Fruit fly (Drosophila melanogaster) whole organism, embryonic: Measurements from ENCODE around the gene CG34041.
A peak's percentile ranks its signal among the peaks of the same experiment; 100 is the strongest.

Experiments
- Abd-B ChIP-seq: fragments of 200-800 bp; sonication (Bioruptor generic); optimal IDR thresholded peaks from 2 replicates; lab custom pipeline; 2018; ENCODE audit warnings: missing biosample characterization, mild to moderate bottlenecking, missing genetic modification characterization, moderate library complexity
- Asciz ChIP-seq: fragments of 200-800 bp; sonication (Bioruptor generic); optimal IDR thresholded peaks from 2 replicates; lab custom pipeline; 2017; ENCODE audit warnings: missing biosample characterization, mild to moderate bottlenecking, missing genetic modification characterization, missing genetic modification reagents
- Atf6 ChIP-seq: fragments of 200-800 bp; sonication (Bioruptor generic); IDR thresholded peaks from 2 replicates; pipeline ENCODE4 v1.3.6; 2022; ENCODE audit warnings: missing biosample characterization, missing genetic modification characterization
- CG10431 ChIP-seq: fragments of 200-800 bp; sonication (Bioruptor generic); optimal IDR thresholded peaks from 3 replicates; lab custom pipeline; 2018; ENCODE audit warnings: missing biosample characterization, mild to moderate bottlenecking, missing genetic modification characterization
- CG10462 ChIP-seq: fragments of 200-800 bp; sonication (Bioruptor generic); optimal IDR thresholded peaks from 2 replicates; lab custom pipeline; 2016; ENCODE audit warnings: missing biosample characterization, missing genetic modification characterization
- CG12659 ChIP-seq: fragments of 200-800 bp; sonication (Bioruptor generic); optimal IDR thresholded peaks from 3 replicates; lab custom pipeline; 2017; ENCODE audit warnings: mild to moderate bottlenecking, missing biosample characterization, missing genetic modification reagents, missing genetic modification characterization
- CG13296 ChIP-seq: fragments of 200-800 bp; sonication (Bioruptor generic); optimal IDR thresholded peaks from 3 replicates; lab custom pipeline; 2018; ENCODE audit warnings: missing biosample characterization, mild to moderate bottlenecking, missing genetic modification characterization
- CG17912 ChIP-seq: fragments of 200-800 bp; sonication (Bioruptor generic); optimal IDR thresholded peaks from 2 replicates; lab custom pipeline; 2018; ENCODE audit warnings: missing biosample characterization, mild to moderate bottlenecking, missing genetic modification characterization
- CG1792 ChIP-seq: fragments of 200-800 bp; sonication (Bioruptor generic); optimal IDR thresholded peaks from 2 replicates; lab custom pipeline; 2016; ENCODE audit warnings: missing biosample characterization, missing genetic modification characterization
- CG18011 ChIP-seq: fragments of 200-800 bp; sonication (Bioruptor generic); optimal IDR thresholded peaks from 2 replicates; lab custom pipeline; 2017; ENCODE audit warnings: missing biosample characterization, missing genetic modification characterization, mild to moderate bottlenecking, moderate library complexity, missing genotype
- CG2712 ChIP-seq: fragments of 200-800 bp; optimal IDR thresholded peaks from 3 replicates; lab custom pipeline; 2019; ENCODE audit warnings: missing biosample characterization, mild to moderate bottlenecking, missing genetic modification characterization, moderate library complexity
- CG2875 ChIP-seq: fragments of 200-800 bp; sonication (Bioruptor generic); optimal IDR thresholded peaks from 2 replicates; lab custom pipeline; 2017; ENCODE audit warnings: missing biosample characterization, mild to moderate bottlenecking, missing genetic modification characterization, missing genetic modification reagents
- CG30403 ChIP-seq: fragments of 200-800 bp; sonication (Bioruptor generic); optimal IDR thresholded peaks from 3 replicates; lab custom pipeline; 2016; ENCODE audit warnings: missing biosample characterization, missing genetic modification characterization
- CG3281 ChIP-seq: fragments of 200-800 bp; sonication (Bioruptor generic); optimal IDR thresholded peaks from 3 replicates; lab custom pipeline; 2017; ENCODE audit warnings: missing biosample characterization, mild to moderate bottlenecking, missing genetic modification characterization
- CG3838 ChIP-seq: fragments of 200-800 bp; sonication (Bioruptor generic); optimal IDR thresholded peaks from 3 replicates; lab custom pipeline; 2016; ENCODE audit warnings: missing biosample characterization, missing genetic modification characterization
- CG6175 ChIP-seq: fragments of 200-800 bp; sonication (Bioruptor generic); IDR thresholded peaks from 3 replicates; pipeline ENCODE4 v1.3.6; 2022; ENCODE audit warnings: missing biosample characterization, missing genetic modification characterization
- CG6689 ChIP-seq: fragments of 200-800 bp; sonication (Bioruptor generic); IDR thresholded peaks from 2 replicates; pipeline ENCODE4 v1.3.6; 2022; ENCODE audit warnings: missing biosample characterization, missing genetic modification characterization
- CG7839 ChIP-seq: fragments of 200-800 bp; sonication (Bioruptor generic); optimal IDR thresholded peaks from 3 replicates; lab custom pipeline; 2018; ENCODE audit warnings: missing biosample characterization, mild to moderate bottlenecking, missing genetic modification characterization, moderate library complexity
- CG8388 ChIP-seq: fragments of 200-800 bp; sonication (Bioruptor generic); optimal IDR thresholded peaks from 2 replicates; lab custom pipeline; 2019; ENCODE audit warnings: missing biosample characterization, mild to moderate bottlenecking, missing genetic modification characterization, moderate library complexity
- CG8478 ChIP-seq: fragments of >200 bp; optimal IDR thresholded peaks from 2 replicates; lab custom pipeline; 2018
- CkIIα-i1 ChIP-seq: fragments of 200-800 bp; sonication (Bioruptor generic); IDR thresholded peaks from 2 replicates; pipeline ENCODE4 v1.3.6; 2022; ENCODE audit warnings: missing biosample characterization, missing genetic modification characterization
- Doc2 ChIP-seq: fragments of 200-800 bp; sonication (Bioruptor generic); IDR thresholded peaks from 2 replicates; pipeline ENCODE4 v1.3.6; 2022; ENCODE audit warnings: missing biosample characterization, missing genetic modification characterization
- ERR ChIP-seq: fragments of 200-800 bp; sonication (Bioruptor generic); optimal IDR thresholded peaks from 2 replicates; lab custom pipeline; 2016; ENCODE audit warnings: missing biosample characterization, missing genetic modification characterization
- Fer2 ChIP-seq: fragments of 200-800 bp; sonication (Bioruptor generic); optimal IDR thresholded peaks from 2 replicates; lab custom pipeline; 2018; ENCODE audit warnings: missing biosample characterization, mild to moderate bottlenecking, missing genetic modification characterization, moderate library complexity
- HLH54F ChIP-seq: fragments of 200-800 bp; sonication (Bioruptor generic); optimal IDR thresholded peaks from 3 replicates; lab custom pipeline; 2016; ENCODE audit warnings: missing biosample characterization, missing genetic modification characterization
- Hmr ChIP-seq: fragments of 200-800 bp; sonication (Bioruptor generic); optimal IDR thresholded peaks from 3 replicates; lab custom pipeline; 2017; ENCODE audit warnings: mild to moderate bottlenecking, missing biosample characterization, missing genetic modification reagents, missing genetic modification characterization
- Hsf ChIP-seq: fragments of 200-800 bp; sonication (Bioruptor generic); optimal IDR thresholded peaks from 3 replicates; lab custom pipeline; 2016; ENCODE audit warnings: missing biosample characterization, missing genetic modification characterization
- Jarid2 ChIP-seq: fragments of 200-800 bp; sonication (Bioruptor generic); optimal IDR thresholded peaks from 3 replicates; lab custom pipeline; 2017; ENCODE audit warnings: mild to moderate bottlenecking, missing biosample characterization, missing genetic modification reagents, missing genetic modification characterization
- Mes4 ChIP-seq: fragments of 200-800 bp; sonication (Bioruptor generic); optimal IDR thresholded peaks from 2 replicates; lab custom pipeline; 2016; ENCODE audit warnings: missing biosample characterization, missing genetic modification characterization
- Scr ChIP-seq: fragments of 200-800 bp; sonication (Bioruptor generic); IDR thresholded peaks from 2 replicates; pipeline ENCODE4 v1.3.6; 2022; ENCODE audit warnings: missing biosample characterization, missing genetic modification characterization; ENCODE audit not compliant: partially characterized antibody
- Trl ChIP-seq, 3 experiments: fragments of >200 bp in 2 of 3; fragments of 200-800 bp in 1 of 3; sonication (Bioruptor generic) in 1 of 3; optimal IDR thresholded peaks; 2 replicates in 1 of 3; 3 replicates in 2 of 3; lab custom pipeline; 2016 to 2017; ENCODE audit warnings: missing biosample characterization in 1 of 3, missing genetic modification characterization in 1 of 3
- ash1 ChIP-seq: fragments of 200-800 bp; sonication (Bioruptor generic); optimal IDR thresholded peaks from 2 replicates; lab custom pipeline; 2018; ENCODE audit warnings: missing biosample characterization, mild to moderate bottlenecking, missing genetic modification characterization
- dmrt99B ChIP-seq: fragments of 200-800 bp; sonication (Bioruptor generic); optimal IDR thresholded peaks from 2 replicates; lab custom pipeline; 2018; ENCODE audit warnings: missing biosample characterization, mild to moderate bottlenecking, missing genetic modification characterization, moderate library complexity
- ems ChIP-seq: fragments of 200-800 bp; sonication (Bioruptor generic); optimal IDR thresholded peaks from 3 replicates; lab custom pipeline; 2016; ENCODE audit warnings: missing biosample characterization, missing genetic modification characterization
- eyg ChIP-seq: fragments of 200-800 bp; sonication (Bioruptor generic); optimal IDR thresholded peaks from 3 replicates; lab custom pipeline; 2016; ENCODE audit warnings: missing biosample characterization, missing genetic modification characterization
- fd96Cb ChIP-seq: fragments of 200-800 bp; sonication (Bioruptor generic); optimal IDR thresholded peaks from 2 replicates; lab custom pipeline; 2018; ENCODE audit warnings: missing biosample characterization, mild to moderate bottlenecking, missing genetic modification characterization, moderate library complexity
- gce ChIP-seq: fragments of 200-800 bp; sonication (Bioruptor generic); IDR thresholded peaks from 3 replicates; pipeline ENCODE4 v1.3.6; 2022; ENCODE audit warnings: missing biosample characterization, missing genetic modification characterization
- gro ChIP-seq: fragments of 200-800 bp; sonication (Bioruptor generic); optimal IDR thresholded peaks from 2 replicates; lab custom pipeline; 2016; ENCODE audit warnings: missing biosample characterization, missing genetic modification characterization
- insv ChIP-seq, 2 experiments: fragments of 200-800 bp; sonication (Bioruptor generic); optimal IDR thresholded peaks; 3 replicates each; lab custom pipeline; 2016 to 2018; ENCODE audit warnings: missing biosample characterization in 2 of 2, missing genetic modification characterization in 2 of 2
- knrl ChIP-seq: fragments of 200-800 bp; sonication (Bioruptor generic); IDR thresholded peaks from 3 replicates; pipeline ENCODE4 v1.3.6; 2022; ENCODE audit warnings: missing biosample characterization, missing genetic modification characterization; ENCODE audit not compliant: partially characterized antibody
- luna ChIP-seq: fragments of 200-800 bp; sonication (Bioruptor generic); optimal IDR thresholded peaks from 2 replicates; lab custom pipeline; 2016; ENCODE audit warnings: missing biosample characterization, missing genetic modification characterization
- pfk ChIP-seq: fragments of 200-800 bp; sonication (Bioruptor generic); optimal IDR thresholded peaks from 2 replicates; lab custom pipeline; 2018; ENCODE audit warnings: missing biosample characterization, mild to moderate bottlenecking, missing genetic modification characterization, moderate library complexity
- pho ChIP-seq: fragments of 200-800 bp; sonication (Bioruptor generic); optimal IDR thresholded peaks from 2 replicates; lab custom pipeline; 2016; ENCODE audit warnings: missing biosample characterization, missing genetic modification characterization
- phol ChIP-seq: fragments of 200-800 bp; sonication (Bioruptor generic); optimal IDR thresholded peaks from 3 replicates; lab custom pipeline; 2018; ENCODE audit warnings: missing biosample characterization, mild to moderate bottlenecking, missing genetic modification characterization, moderate library complexity
- sc ChIP-seq, 3 experiments: fragments of >200 bp in 2 of 3; fragments of 200-800 bp in 1 of 3; sonication (Bioruptor generic) in 1 of 3; optimal IDR thresholded peaks; 2 replicates in 2 of 3; 3 replicates in 1 of 3; lab custom pipeline; 2017; ENCODE audit warnings: mild to moderate bottlenecking in 1 of 3, missing biosample characterization in 1 of 3, missing genetic modification characterization in 1 of 3, missing genetic modification reagents in 1 of 3
- seq ChIP-seq: fragments of 200-800 bp; sonication (Bioruptor generic); IDR thresholded peaks from 2 replicates; pipeline ENCODE4 v1.3.6; 2022; ENCODE audit warnings: missing biosample characterization, missing genetic modification characterization
- slp2 ChIP-seq: fragments of 200-800 bp; sonication (Bioruptor generic); optimal IDR thresholded peaks from 2 replicates; lab custom pipeline; 2016; ENCODE audit warnings: missing biosample characterization, missing genetic modification characterization
- tx ChIP-seq: fragments of 200-800 bp; sonication (Bioruptor generic); optimal IDR thresholded peaks from 2 replicates; lab custom pipeline; 2016; ENCODE audit warnings: missing biosample characterization, missing genetic modification characterization
- zen ChIP-seq: fragments of 200-800 bp; sonication (Bioruptor generic); optimal IDR thresholded peaks from 3 replicates; lab custom pipeline; 2018; ENCODE audit warnings: missing biosample characterization, mild to moderate bottlenecking, missing genetic modification characterization, moderate library complexity

The CG34041 gene

DNA sequence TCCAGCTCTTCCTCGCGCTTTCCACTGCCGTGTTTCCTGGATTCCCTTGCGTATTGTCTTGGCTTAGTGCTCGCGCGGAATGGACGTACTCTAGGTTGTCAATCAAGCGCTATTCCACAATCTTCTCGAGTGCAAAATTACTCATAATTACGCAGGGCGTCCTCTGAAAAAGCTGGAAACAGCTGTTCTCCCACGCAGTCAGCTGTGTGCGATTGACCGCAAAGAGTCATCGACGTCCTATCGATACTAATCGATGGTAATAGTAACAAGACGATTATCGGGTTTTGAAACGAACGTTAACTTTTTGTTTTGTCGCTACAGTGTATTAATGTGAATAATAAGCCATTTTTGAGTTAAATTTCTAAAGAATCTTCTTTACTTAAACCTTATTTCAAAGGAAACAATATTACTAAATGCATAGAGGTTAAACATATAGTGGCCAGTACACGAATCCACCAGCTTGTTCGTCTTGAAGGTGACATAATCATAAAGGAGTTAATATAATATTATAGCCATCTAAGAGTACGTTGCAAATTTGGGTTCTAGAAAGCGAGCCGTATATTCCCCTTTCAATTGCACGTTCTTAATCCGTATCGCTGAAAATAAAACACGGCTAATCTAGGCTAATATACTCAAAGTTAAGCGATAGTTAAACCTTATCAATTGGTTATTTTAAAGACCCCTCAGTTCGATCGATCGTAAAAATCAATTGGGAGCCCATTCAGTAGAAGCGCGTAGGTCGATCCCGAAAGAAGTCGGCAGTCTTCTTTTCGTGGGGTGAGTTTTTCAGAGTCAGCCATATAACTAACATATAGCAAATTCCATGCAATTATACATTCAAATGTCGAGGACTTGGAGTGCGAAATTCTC, 48.5 kb upstream of the CG34041 start, which contains the start of the genes CG2224 and CDase (continued):
- no peak for TF ChIP-seq luna (GFP tag; lab: Kevin White, UChicago)
- no peak for TF ChIP-seq Abd-B (GFP tag; lab: Kevin White, UChicago)
- no peak for TF ChIP-seq fd96Cb (tag; lab: Kevin White, UChicago)
- TF ChIP-seq CG12659, result no peak
- TF ChIP-seq CG3281 (GFP tag; lab: Kevin White, UChicago), result no peak
- no peak for TF ChIP-seq pho (GFP tag; lab: Kevin White, UChicago)
- TF ChIP-seq ems (GFP tag; lab: Kevin White, UChicago), result no peak
- TF ChIP-seq Jarid2 (GFP tag; lab: Kevin White, UChicago), result no peak
- no peak for TF ChIP-seq Doc2 (GFP tag; lab: Robert Waterston, UW)
- no peak for TF ChIP-seq CG10431
- TF ChIP-seq pfk (GFP tag; lab: Kevin White, UChicago), result no peak
- no peak for TF ChIP-seq Hmr (GFP tag; lab: Kevin White, UChicago)
- TF ChIP-seq CG8388 (GFP tag; lab: Kevin White, UChicago), result no peak
- TF ChIP-seq HLH54F, result no peak
- TF ChIP-seq insv (GFP tag; optimal IDR thresholded peaks at IDR 0.05; lab: Kevin White, UChicago), result no peak
- TF ChIP-seq Fer2 (tag; lab: Kevin White, UChicago), result no peak
- no peak for TF ChIP-seq tx (GFP tag; lab: Kevin White, UChicago)
- TF ChIP-seq CG18011 (GFP tag; lab: Kevin White, UChicago), result no peak
- no peak for TF ChIP-seq CG3838
- peak; percentile 89 for TF ChIP-seq Scr (GFP tag; lab: Robert Waterston, UW)
- no peak for TF ChIP-seq CkIIα-i1
- TF ChIP-seq seq, result no peak
- no peak for TF ChIP-seq Atf6 (GFP tag; lab: Robert Waterston, UW)
- TF ChIP-seq zen (tag; lab: Kevin White, UChicago), result no peak
- TF ChIP-seq dmrt99B (tag; lab: Kevin White, UChicago), result no peak
- no peak for TF ChIP-seq CG13296 (GFP tag; lab: Kevin White, UChicago)
- no peak for TF ChIP-seq CG2875 (GFP tag; lab: Kevin White, UChicago)
- TF ChIP-seq phol (tag; lab: Kevin White, UChicago), result no peak
- TF ChIP-seq CG1792 (GFP tag; lab: Kevin White, UChicago), result no peak
- TF ChIP-seq gce (GFP tag; lab: Robert Waterston, UW), result no peak
- TF ChIP-seq gro (GFP tag; lab: Kevin White, UChicago), result no peak
- no peak for TF ChIP-seq slp2 (GFP tag; lab: Kevin White, UChicago)
- no peak for TF ChIP-seq CG30403 (GFP tag; lab: Kevin White, UChicago)
- TF ChIP-seq Hsf (GFP tag; lab: Kevin White, UChicago), result no peak
- no peak for TF ChIP-seq CG6175 (GFP tag; lab: Robert Waterston, UW)
- no peak for TF ChIP-seq sc (optimal IDR thresholded peaks at IDR 0.05; lab: Kevin White, UChicago)
- no peak for TF ChIP-seq sc (GFP tag; optimal IDR thresholded peaks at IDR 0.05; lab: Kevin White, UChicago)
- TF ChIP-seq CG2712 (tag; lab: Kevin White, UChicago), result no peak
- TF ChIP-seq ERR (GFP tag; lab: Kevin White, UChicago), result no peak
- no peak for TF ChIP-seq Trl (optimal IDR thresholded peaks at IDR 0.05; lab: Kevin White, UChicago)
- no peak for TF ChIP-seq Trl (GFP tag; optimal IDR thresholded peaks at IDR 0.05; lab: Kevin White, UChicago)
- no peak for TF ChIP-seq CG17912 (GFP tag; lab: Kevin White, UChicago)
- TF ChIP-seq Mes4, result no peak
- TF ChIP-seq CG6689 (GFP tag; lab: Robert Waterston, UW), result no peak
- no peak for TF ChIP-seq CG7839 (tag; lab: Kevin White, UChicago)
- TF ChIP-seq ash1, result no peak
- peak; percentile 77 for TF ChIP-seq knrl (GFP tag; lab: Robert Waterston, UW)
- no peak for TF ChIP-seq eyg
- no peak for TF ChIP-seq CG10462
- no peak for TF ChIP-seq Asciz
- no peak for TF ChIP-seq CG8478
